Fruit fly (Drosophila melanogaster) S2 (cell line): Measurements from ENCODE around the gene CG14074.

Experiments used
- CG8478 ChIP-seq: fragments of >200 bp; optimal IDR thresholded peaks from 2 replicates; lab custom pipeline; 2018
- CTCF ChIP-seq, 2 experiments: fragments of >200 bp; optimal IDR thresholded peaks; 2 replicates each; lab custom pipeline; 2018

DNA sequence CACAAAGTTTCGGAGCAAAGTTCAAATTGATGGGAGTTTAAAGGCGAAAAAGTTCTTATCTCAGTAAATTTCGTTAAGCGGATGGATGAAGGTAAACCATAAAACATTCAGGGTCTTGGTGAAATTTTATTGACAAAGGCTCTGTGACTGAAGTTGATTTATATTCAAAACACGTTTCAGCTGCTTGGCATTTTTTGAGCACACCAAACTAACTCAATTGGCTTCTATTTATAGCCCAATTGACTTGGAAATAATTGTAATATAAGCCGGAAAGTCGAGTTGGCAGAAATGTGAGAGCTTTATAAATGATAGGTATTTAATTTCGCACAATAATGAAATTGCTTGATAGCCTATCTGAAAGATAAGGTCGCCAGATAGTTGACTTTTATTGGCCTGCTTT is 49.3 kb upstream of the CG14074 start:
- no peak for TF ChIP-seq CG8478 (lab: Kevin White, UChicago)
- TF ChIP-seq CTCF (optimal IDR thresholded peaks at IDR 0.05; lab: Kevin White, UChicago), result no peak
